Worm (Caenorhabditis elegans) whole organism, L2 larva: ENCODE data around the gene F21C10.7.

Experiments used
- C34F6.9 ChIP-seq: fragments of 150-350 bp; optimal IDR thresholded peaks from 2 replicates; lab custom pipeline; 2014; ENCODE audit warnings: missing biosample characterization, missing genetic modification characterization
- R02D3.7 ChIP-seq: fragments of 150-350 bp; optimal IDR thresholded peaks from 2 replicates; lab custom pipeline; 2014; ENCODE audit warnings: missing biosample characterization, missing genetic modification characterization
- Y55F3AM.14 ChIP-seq: fragments of 200-800 bp; sonication (Bioruptor generic); optimal IDR thresholded peaks from 2 replicates; lab custom pipeline; 2018; ENCODE audit warnings: mild to moderate bottlenecking, missing genetic modification characterization, missing compliant biosample characterization
- ZK546.5 ChIP-seq: sonication (generic microtip); optimal IDR thresholded peaks from 2 replicates; lab custom pipeline; 2017; ENCODE audit warnings: missing biosample characterization, missing genetic modification characterization
- alr-1 ChIP-seq: fragments of 150-350 bp; optimal IDR thresholded peaks from 2 replicates; lab custom pipeline; 2014; ENCODE audit warnings: missing biosample characterization, missing genetic modification characterization
- aly-2 ChIP-seq: fragments of 150-350 bp; optimal IDR thresholded peaks from 2 replicates; lab custom pipeline; 2014; ENCODE audit warnings: missing biosample characterization, missing genetic modification characterization
- ama-1 ChIP-seq: fragments of 150-350 bp; optimal IDR thresholded peaks from 2 replicates; lab custom pipeline; 2018; ENCODE audit warnings: inconsistent platforms
- blmp-1 ChIP-seq: sonication (generic microtip); optimal IDR thresholded peaks from 2 replicates; lab custom pipeline; 2017; ENCODE audit warnings: missing genetic modification characterization, mild to moderate bottlenecking, missing compliant biosample characterization, antibody characterized with exemption, moderate library complexity; ENCODE audit not compliant: insufficient read depth
- ceh-16 ChIP-seq: fragments of 150-350 bp; optimal IDR thresholded peaks from 2 replicates; lab custom pipeline; 2014; ENCODE audit warnings: missing biosample characterization, missing genetic modification characterization
- ceh-82 ChIP-seq: fragments of 150-350 bp; optimal IDR thresholded peaks from 2 replicates; lab custom pipeline; 2014; ENCODE audit warnings: missing biosample characterization, missing genetic modification characterization
- crh-2 ChIP-seq: sonication (generic microtip); optimal IDR thresholded peaks from 2 replicates; lab custom pipeline; 2017; ENCODE audit warnings: missing biosample characterization, missing genetic modification characterization
- dmd-4 ChIP-seq: sonication (generic microtip); optimal IDR thresholded peaks from 2 replicates; lab custom pipeline; 2017; ENCODE audit warnings: missing biosample characterization, missing genetic modification characterization
- egl-27 ChIP-seq: sonication (generic microtip); optimal IDR thresholded peaks from 3 replicates; lab custom pipeline; 2017; ENCODE audit warnings: missing biosample characterization, missing genetic modification reagents, missing genetic modification characterization
- elt-1 ChIP-seq: fragments of 150-350 bp; optimal IDR thresholded peaks from 2 replicates; lab custom pipeline; 2014; ENCODE audit warnings: missing biosample characterization, missing genetic modification characterization
- elt-3 ChIP-seq: sonication (generic microtip); optimal IDR thresholded peaks from 2 replicates; lab custom pipeline; 2017; ENCODE audit warnings: missing biosample characterization, missing genetic modification characterization
- fos-1 ChIP-seq: fragments of 150-350 bp; optimal IDR thresholded peaks from 2 replicates; lab custom pipeline; 2014; ENCODE audit warnings: missing biosample characterization, missing genetic modification characterization
- gmeb-1 ChIP-seq: fragments of 150-350 bp; optimal IDR thresholded peaks from 2 replicates; lab custom pipeline; 2014; ENCODE audit warnings: missing biosample characterization, missing genetic modification characterization
- lin-13 ChIP-seq: fragments of 150-350 bp; optimal IDR thresholded peaks from 2 replicates; lab custom pipeline; 2014; ENCODE audit warnings: missing biosample characterization, missing genetic modification reagents, missing genetic modification characterization
- lsy-2 ChIP-seq, 2 experiments: fragments of 150-350 bp in 1 of 2; sonication (generic microtip) in 1 of 2; optimal IDR thresholded peaks; 2 replicates each; lab custom pipeline; 2014 to 2017; ENCODE audit warnings: missing biosample characterization in 2 of 2, missing genetic modification characterization in 2 of 2
- mbf-1 ChIP-seq: sonication (generic microtip); optimal IDR thresholded peaks from 2 replicates; lab custom pipeline; 2017; ENCODE audit warnings: missing biosample characterization, missing genetic modification characterization
- mdl-1 ChIP-seq, 2 experiments: fragments of 150-350 bp in 1 of 2; sonication (generic microtip) in 1 of 2; optimal IDR thresholded peaks; 2 replicates each; lab custom pipeline; 2017; ENCODE audit warnings: missing biosample characterization in 2 of 2, missing genetic modification characterization in 2 of 2
- nhr-10 ChIP-seq: sonication (generic microtip); optimal IDR thresholded peaks from 2 replicates; lab custom pipeline; 2017; ENCODE audit warnings: missing biosample characterization, missing genetic modification characterization
- nhr-12 ChIP-seq: fragments of 150-350 bp; optimal IDR thresholded peaks from 2 replicates; lab custom pipeline; 2014; ENCODE audit warnings: missing biosample characterization, missing genetic modification characterization
- nhr-129 ChIP-seq: fragments of 150-350 bp; optimal IDR thresholded peaks from 2 replicates; lab custom pipeline; 2014; ENCODE audit warnings: missing biosample characterization, missing genetic modification characterization
- nhr-21 ChIP-seq: fragments of 150-350 bp; optimal IDR thresholded peaks from 2 replicates; lab custom pipeline; 2014; ENCODE audit warnings: missing biosample characterization, missing genetic modification characterization
- nhr-23 ChIP-seq: fragments of 150-350 bp; optimal IDR thresholded peaks from 2 replicates; lab custom pipeline; 2014; ENCODE audit warnings: missing biosample characterization, missing genetic modification reagents, missing genetic modification characterization
- nhr-237 ChIP-seq: fragments of 150-350 bp; optimal IDR thresholded peaks from 2 replicates; lab custom pipeline; 2014; ENCODE audit warnings: missing biosample characterization, missing genetic modification characterization
- nhr-25 ChIP-seq: fragments of 150-350 bp; sonication (generic microtip); optimal IDR thresholded peaks from 3 replicates; lab custom pipeline; 2014; ENCODE audit warnings: missing biosample characterization, missing genetic modification characterization
- nhr-6 ChIP-seq: fragments of 150-350 bp; optimal IDR thresholded peaks from 2 replicates; lab custom pipeline; 2014; ENCODE audit warnings: missing biosample characterization, missing genetic modification characterization
- nhr-77 ChIP-seq: fragments of 150-350 bp; optimal IDR thresholded peaks from 2 replicates; lab custom pipeline; 2014; ENCODE audit warnings: missing biosample characterization, missing genetic modification characterization
- peb-1 ChIP-seq: fragments of 150-350 bp; optimal IDR thresholded peaks from 2 replicates; lab custom pipeline; 2014; ENCODE audit warnings: missing biosample characterization, missing genetic modification characterization
- skn-1 ChIP-seq: sonication (generic microtip); optimal IDR thresholded peaks from 2 replicates; lab custom pipeline; 2017; ENCODE audit warnings: missing biosample characterization, missing genetic modification characterization
- sma-3 ChIP-seq: sonication (generic microtip); optimal IDR thresholded peaks from 2 replicates; lab custom pipeline; 2016; ENCODE audit warnings: missing genetic modification reagents, missing genetic modification characterization, missing compliant biosample characterization
- sma-9 ChIP-seq, 2 experiments: fragments of 150-350 bp in 1 of 2; sonication (generic microtip) in 1 of 2; optimal IDR thresholded peaks; 2 replicates each; lab custom pipeline; 2014 to 2016; ENCODE audit warnings: missing genetic modification characterization in 2 of 2, mild to moderate bottlenecking in 1 of 2, missing biosample characterization in 1 of 2, missing compliant biosample characterization in 1 of 2, missing genetic modification reagents in 1 of 2, moderate library complexity in 1 of 2
- snpc-4 ChIP-seq: fragments of 150-350 bp; optimal IDR thresholded peaks from 2 replicates; lab custom pipeline; 2014; ENCODE audit warnings: missing biosample characterization, missing genetic modification characterization
- unc-39 ChIP-seq: fragments of 150-350 bp; optimal IDR thresholded peaks from 2 replicates; lab custom pipeline; 2014; ENCODE audit warnings: missing biosample characterization, missing genetic modification characterization
- unc-55 ChIP-seq: fragments of 150-350 bp; sonication (generic microtip); optimal IDR thresholded peaks from 3 replicates; lab custom pipeline; 2014; ENCODE audit warnings: missing biosample characterization, missing genetic modification reagents, missing genetic modification characterization
- unc-62 ChIP-seq: fragments of 150-350 bp; optimal IDR thresholded peaks from 2 replicates; lab custom pipeline; 2014; ENCODE audit warnings: missing biosample characterization, missing genetic modification reagents, missing genetic modification characterization
- zag-1 ChIP-seq: fragments of 150-350 bp; optimal IDR thresholded peaks from 2 replicates; lab custom pipeline; 2014; ENCODE audit warnings: missing biosample characterization, missing genetic modification characterization
- ztf-4 ChIP-seq: fragments of 150-350 bp; optimal IDR thresholded peaks from 2 replicates; lab custom pipeline; 2014; ENCODE audit warnings: missing biosample characterization, missing genetic modification characterization

Gene F21C10.7

ce11 chrV:9162118-9162729 is 49.7 kb downstream of the F21C10.7 start:
- TF ChIP-seq gmeb-1 (no peak), ceh-82 (tag; lab: Kevin White, UChicago) (no peak), fos-1 (tag; lab: Kevin White, UChicago) (no peak), Y55F3AM.14 (GFP tag; lab: Kevin White, UChicago) (no peak)
- TF ChIP-seq, all 48 proteins: peak for 0

ce11 chrV:9162955-9163468 is 50.4 kb downstream of the F21C10.7 start, which contains the start of gene col-145:
Gene col-145 (minus strand): TSS chrV:9163005.
- TF ChIP-seq blmp-1 (tag; lab: Kevin White, UChicago) = peak; percentile 62
- no peak for TF ChIP-seq mdl-1 (tag; optimal IDR thresholded peaks at IDR 0.05; lab: Kevin White, UChicago)
- TF ChIP-seq, all 48 proteins: peak for 1

- TF ChIP-seq R02D3.7 (tag; lab: Kevin White, UChicago) (no peak), unc-55 (no peak), mdl-1 (tag; optimal IDR thresholded peaks at IDR 0.05; lab: Kevin White, UChicago) (no peak), elt-1 (tag; lab: Kevin White, UChicago) (no peak), unc-39 (tag; lab: Kevin White, UChicago) (no peak), peb-1 (tag; lab: Kevin White, UChicago) (no peak), elt-3 (tag; lab: Kevin White, UChicago) (no peak), nhr-21 (tag; lab: Kevin White, UChicago) (peak; percentile 28), dmd-4 (tag; lab: Kevin White, UChicago) (no peak), sma-9 (GFP tag; optimal IDR thresholded peaks at IDR 0.05; lab: Kevin White, UChicago) (no peak), sma-9 (tag; optimal IDR thresholded peaks at IDR 0.05; lab: Kevin White, UChicago) (no peak), nhr-237 (tag; lab: Kevin White, UChicago) (no peak), aly-2 (no peak), ZK546.5 (tag; lab: Kevin White, UChicago) (no peak), C34F6.9 (no peak), egl-27 (tag; lab: Kevin White, UChicago) (no peak), ceh-16 (tag; lab: Kevin White, UChicago) (no peak), alr-1 (tag; lab: Kevin White, UChicago) (no peak), Y55F3AM.14 (GFP tag; lab: Kevin White, UChicago) (no peak), nhr-12 (tag; lab: Kevin White, UChicago) (no peak), lsy-2 (tag; optimal IDR thresholded peaks at IDR 0.05; lab: Kevin White, UChicago) (no peak), lin-13 (GFP tag; lab: Kevin White, UChicago) (peak; percentile 17), skn-1 (tag; lab: Kevin White, UChicago) (no peak), sma-3 (GFP tag; lab: Kevin White, UChicago) (peak; percentile 14), nhr-25 (tag; lab: Kevin White, UChicago) (peak; percentile 91), nhr-77 (tag; lab: Kevin White, UChicago) (no peak), crh-2 (peak; percentile 23), nhr-23 (tag; lab: Kevin White, UChicago) (no peak), mbf-1 (tag; lab: Kevin White, UChicago) (no peak), ama-1 (lab: Kevin White, UChicago) (peak; percentile 93), blmp-1 (tag; lab: Kevin White, UChicago) (peak; percentile 0), snpc-4 (no peak), zag-1 (tag; lab: Kevin White, UChicago) (no peak), nhr-10 (tag; lab: Kevin White, UChicago) (no peak), unc-62 (GFP tag; lab: Kevin White, UChicago) (no peak), nhr-6 (tag; lab: Kevin White, UChicago) (no peak), gmeb-1 (no peak), ztf-4 (peak; percentile 6), nhr-129 (tag; lab: Kevin White, UChicago) (no peak)
These were observed 51.3 kb downstream of the F21C10.7 start for ce11 chrV:9163897-9164296.
